Fruit fly (Drosophila melanogaster): ENCODE data around the gene Tbc1d8-9.
A peak's percentile ranks its signal among the peaks of the same experiment; 100 is the strongest.

The Tbc1d8-9 gene

dm6 chr3L:21348983-21349432 lies 5.5 kb upstream of the Tbc1d8-9 start, which contains the start of gene ebd2 (continued):
- TF ChIP-seq zen2 (GFP tag; IDR thresholded peaks at IDR 0.05; ENCODE audit: partially characterized antibody) (no peak), ttk (GFP tag; IDR thresholded peaks at IDR 0.05) (no peak), CG13296 (GFP tag; optimal IDR thresholded peaks at IDR 0.05) (peak; percentile 21), zfh2 (GFP tag; optimal IDR thresholded peaks at IDR 0.05) (no peak), Dp (GFP tag; optimal IDR thresholded peaks at IDR 0.05) (no peak), cad (GFP tag; optimal IDR thresholded peaks at IDR 0.05) (no peak), CG18262 (tag; optimal IDR thresholded peaks at IDR 0.05) (no peak), CG12155 (GFP tag; optimal IDR thresholded peaks at IDR 0.05) (peak; percentile 7), caup (GFP tag; optimal IDR thresholded peaks at IDR 0.05; ENCODE audit: severe bottlenecking) (peak; percentile 40), Trl (optimal IDR thresholded peaks at IDR 0.05) (peak in 1 of 2 experiments; percentile 2), Trl (GFP tag; optimal IDR thresholded peaks at IDR 0.05) (no peak), nerfin-2 (GFP tag; IDR thresholded peaks at IDR 0.05; ENCODE audit: partially characterized antibody) (no peak), CG6175 (GFP tag; IDR thresholded peaks at IDR 0.05) (peak; percentile 82; the same call in 2 of the 3 replicates), jigr1 (GFP tag; IDR thresholded peaks at IDR 0.05) (no peak), CG3407 (GFP tag; optimal IDR thresholded peaks at IDR 0.05) (no peak), run (tag; optimal IDR thresholded peaks at IDR 0.05) (no peak), CG9437 (GFP tag; optimal IDR thresholded peaks at IDR 0.05) (no peak), odd (GFP tag; optimal IDR thresholded peaks at IDR 0.05) (peak; percentile 22), sqz (GFP tag; optimal IDR thresholded peaks at IDR 0.05) (no peak), eyg (GFP tag; optimal IDR thresholded peaks at IDR 0.05) (no peak), CG6765 (GFP tag; optimal IDR thresholded peaks at IDR 0.05) (peak; percentile 67), CG10979 (tag; optimal IDR thresholded peaks at IDR 0.05) (no peak), chn (GFP tag; optimal IDR thresholded peaks at IDR 0.05) (no peak), H2.0 (GFP tag; IDR thresholded peaks at IDR 0.05) (no peak), Drgx (GFP tag; IDR thresholded peaks at IDR 0.05) (no peak), CG10462 (GFP tag; optimal IDR thresholded peaks at IDR 0.05) (no peak), bab2 (GFP tag; optimal IDR thresholded peaks at IDR 0.05) (no peak), PHDP (tag; optimal IDR thresholded peaks at IDR 0.05) (peak; percentile 36), CG1832 (GFP tag; optimal IDR thresholded peaks at IDR 0.05) (no peak), wdn (GFP tag; IDR thresholded peaks at IDR 0.05) (no peak; the same call in 1 of the 2 replicates), CG1792 (GFP tag; optimal IDR thresholded peaks at IDR 0.05) (no peak), Stat92E (GFP tag; optimal IDR thresholded peaks at IDR 0.05) (no peak), Hmr (GFP tag; optimal IDR thresholded peaks at IDR 0.05) (peak; percentile 53), zen (tag; optimal IDR thresholded peaks at IDR 0.05) (no peak), scrt (GFP tag; optimal IDR thresholded peaks at IDR 0.05) (no peak), pho (GFP tag; optimal IDR thresholded peaks at IDR 0.05) (no peak), sob (GFP tag; IDR thresholded peaks at IDR 0.05) (peak; percentile 40; the same call in 1 of the 2 replicates), CG14014 (GFP tag; IDR thresholded peaks at IDR 0.05) (peak; percentile 30; the same call in 1 of the 2 replicates), salm (tag; optimal IDR thresholded peaks at IDR 0.05) (no peak), CG6813 (GFP tag; optimal IDR thresholded peaks at IDR 0.05) (peak; percentile 1), shn (GFP tag; optimal IDR thresholded peaks at IDR 0.05) (no peak), otp (GFP tag; IDR thresholded peaks at IDR 0.05) (no peak), ATbp (GFP tag; optimal IDR thresholded peaks at IDR 0.05) (peak; percentile 1)
